Fruit fly (Drosophila melanogaster): ENCODE measurements around the gene CG5004.

DNA sequence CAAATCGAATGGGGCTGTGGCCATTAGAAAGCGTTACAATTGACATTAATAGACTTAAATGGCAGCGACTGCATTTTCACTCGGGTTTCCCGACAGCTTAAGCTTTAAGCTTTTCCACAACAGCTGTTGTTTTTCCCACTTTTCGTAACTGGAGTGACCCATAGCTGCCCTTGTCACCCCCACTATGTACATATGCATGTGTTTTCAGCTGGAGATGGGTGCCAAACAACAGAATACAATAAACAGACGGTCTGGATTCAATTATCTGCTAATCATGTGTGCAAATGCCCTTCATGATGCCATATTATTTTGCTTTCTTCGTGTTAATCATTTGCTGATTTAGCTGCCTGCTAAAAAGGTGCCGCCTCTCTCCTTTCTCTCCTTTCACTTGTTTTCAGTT, 76.1 kb downstream of the CG5004 start:
- no peak for TF ChIP-seq Abd-B (GFP tag; optimal IDR thresholded peaks at IDR 0.05)
- no peak for TF ChIP-seq rgr (GFP tag; optimal IDR thresholded peaks at IDR 0.05)
- no peak for TF ChIP-seq h (GFP tag; optimal IDR thresholded peaks at IDR 0.05)
- TF ChIP-seq N (GFP tag; optimal IDR thresholded peaks at IDR 0.05), result no peak
- no peak for TF ChIP-seq OdsH (GFP tag; optimal IDR thresholded peaks at IDR 0.05)
- TF ChIP-seq CG32264 (GFP tag; optimal IDR thresholded peaks at IDR 0.05), result no peak
- no peak for TF ChIP-seq Jra (GFP tag; optimal IDR thresholded peaks at IDR 0.05)
- no peak for TF ChIP-seq fru (GFP tag; optimal IDR thresholded peaks at IDR 0.05)
- TF ChIP-seq Dfd (GFP tag; optimal IDR thresholded peaks at IDR 0.05), result no peak
- TF ChIP-seq Rel (GFP tag; optimal IDR thresholded peaks at IDR 0.05), result no peak
- TF ChIP-seq Rel (tag; optimal IDR thresholded peaks at IDR 0.05), result no peak
- TF ChIP-seq Hr78 (GFP tag; optimal IDR thresholded peaks at IDR 0.05), result no peak
- no peak for TF ChIP-seq woc (GFP tag; optimal IDR thresholded peaks at IDR 0.05)
- no peak for TF ChIP-seq dmrt93B (GFP tag; optimal IDR thresholded peaks at IDR 0.05)
- no peak for TF ChIP-seq psq (GFP tag; optimal IDR thresholded peaks at IDR 0.05)

Measured in whole organism, wandering third instar larva.